Fruit fly (Drosophila melanogaster) whole organism, prepupa: ENCODE data around the gene CG15385.

Source experiments
- CG10669 ChIP-seq: fragments of 200-800 bp; sonication (Bioruptor generic); optimal IDR thresholded peaks from 3 replicates; lab custom pipeline; 2018; ENCODE audit warnings: missing biosample characterization, mild to moderate bottlenecking, missing genetic modification characterization, moderate library complexity
- CG11294 ChIP-seq: fragments of 200-800 bp; sonication (Bioruptor generic); IDR thresholded peaks from 2 replicates; pipeline ENCODE4 v1.3.6; 2022; ENCODE audit warnings: missing biosample characterization, missing genetic modification characterization
- CG16779 ChIP-seq: fragments of 200-800 bp; sonication (Bioruptor generic); optimal IDR thresholded peaks from 3 replicates; lab custom pipeline; 2017; ENCODE audit warnings: missing biosample characterization, mild to moderate bottlenecking, missing genetic modification characterization
- CG6808 ChIP-seq: fragments of 200-800 bp; sonication (Bioruptor generic); optimal IDR thresholded peaks from 3 replicates; lab custom pipeline; 2017; ENCODE audit warnings: missing biosample characterization, missing genetic modification characterization, mild to moderate bottlenecking, moderate library complexity, missing genetic modification reagents
- CG6854 ChIP-seq: fragments of 200-800 bp; sonication (Bioruptor generic); optimal IDR thresholded peaks from 2 replicates; lab custom pipeline; 2017; ENCODE audit warnings: missing biosample characterization, mild to moderate bottlenecking, missing genetic modification characterization
- CG9139 ChIP-seq: fragments of 200-800 bp; sonication (Bioruptor generic); optimal IDR thresholded peaks from 3 replicates; lab custom pipeline; 2017; ENCODE audit warnings: missing biosample characterization, mild to moderate bottlenecking, missing genetic modification characterization
- Ets21C ChIP-seq: fragments of 200-800 bp; sonication (Bioruptor generic); optimal IDR thresholded peaks from 3 replicates; lab custom pipeline; 2016; ENCODE audit warnings: missing biosample characterization, missing genetic modification characterization
- Hr39 ChIP-seq: fragments of 200-800 bp; sonication (Bioruptor generic); optimal IDR thresholded peaks from 2 replicates; lab custom pipeline; 2016; ENCODE audit warnings: missing biosample characterization, missing genetic modification characterization
- Hr4 ChIP-seq: fragments of 200-800 bp; sonication (Bioruptor generic); optimal IDR thresholded peaks from 3 replicates; lab custom pipeline; 2016; ENCODE audit warnings: missing biosample characterization, missing genetic modification characterization
- Met ChIP-seq: fragments of 200-800 bp; sonication (Bioruptor generic); optimal IDR thresholded peaks from 3 replicates; lab custom pipeline; 2016; ENCODE audit warnings: missing biosample characterization, missing genetic modification characterization
- OdsH ChIP-seq: fragments of 200-800 bp; sonication (Bioruptor generic); optimal IDR thresholded peaks from 3 replicates; lab custom pipeline; 2016; ENCODE audit warnings: missing biosample characterization, missing genetic modification characterization
- dsx ChIP-seq: fragments of 200-800 bp; optimal IDR thresholded peaks from 3 replicates; lab custom pipeline; 2019; ENCODE audit warnings: missing biosample characterization, mild to moderate bottlenecking, missing genetic modification characterization, moderate library complexity; ENCODE audit not compliant: poor library complexity, severe bottlenecking

DNA sequence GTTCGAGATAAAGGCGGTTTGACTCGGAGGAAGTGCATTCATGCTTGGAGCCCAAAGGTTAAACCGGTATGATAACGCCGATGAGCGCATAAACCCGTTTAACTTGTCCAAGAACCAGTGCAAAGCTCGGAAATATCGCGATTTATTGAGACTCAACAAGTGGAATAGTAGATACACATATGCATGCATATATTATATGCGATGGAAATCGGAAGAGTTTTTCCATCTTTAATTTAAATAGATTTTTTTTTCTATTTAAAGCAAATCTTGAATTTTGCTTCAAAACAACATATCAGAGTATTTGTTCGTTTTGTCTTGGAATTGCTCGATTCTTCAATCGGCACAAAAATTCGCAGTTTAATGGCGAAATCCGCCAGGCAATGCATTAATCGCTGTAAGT lies 10.0 kb upstream of the CG15385 start:
- no peak for TF ChIP-seq Hr4 (GFP tag; lab: Kevin White, UChicago)
- TF ChIP-seq CG16779, result no peak
- peak; percentile 30 for TF ChIP-seq OdsH
- TF ChIP-seq CG6854 (GFP tag; lab: Kevin White, UChicago), result no peak
- TF ChIP-seq Hr39 (GFP tag; lab: Kevin White, UChicago), result no peak
- TF ChIP-seq CG10669, result no peak
- no peak for TF ChIP-seq CG9139 (GFP tag; lab: Kevin White, UChicago)
- no peak for TF ChIP-seq Ets21C (GFP tag; lab: Kevin White, UChicago)
- no peak for TF ChIP-seq CG6808 (GFP tag; lab: Kevin White, UChicago)
- TF ChIP-seq Met (GFP tag; lab: Kevin White, UChicago), result no peak
- TF ChIP-seq dsx (GFP tag; lab: Kevin White, UChicago), result peak; percentile 8
- no peak for TF ChIP-seq CG11294 (GFP tag; lab: Robert Waterston, UW)
